Worm (Caenorhabditis elegans): ENCODE measurements around the gene K06B9.6.
"Not testable (repeated sequence)": the region's sequence is repeated elsewhere in the genome, so short reads cannot be mapped to it uniquely, and the experiment has no call there.

ce11 chrIV:4180032-4180431, 16.6 kb downstream of the K06B9.6 start:
- TF ChIP-seq nhr-10 (tag; optimal IDR thresholded peaks at IDR 0.05); jun-1 (tag; optimal IDR thresholded peaks at IDR 0.05); F10B5.3 (tag; optimal IDR thresholded peaks at IDR 0.05); vab-7 (GFP tag; IDR thresholded peaks at IDR 0.05); unc-39 (tag; optimal IDR thresholded peaks at IDR 0.05); fkh-10 (GFP tag; optimal IDR thresholded peaks at IDR 0.05); mep-1 (tag; optimal IDR thresholded peaks at IDR 0.05): not testable (repeated sequence)
